Worm (Caenorhabditis elegans) whole organism, L1 larva: ENCODE data around the gene crn-7.
A peak's percentile ranks its signal among the peaks of the same experiment; 100 is the strongest.

Source experiments
- C04F5.9 ChIP-seq: sonication (generic microtip); optimal IDR thresholded peaks from 2 replicates; lab custom pipeline; 2016; ENCODE audit warnings: missing genetic modification characterization, missing compliant biosample characterization
- C16A3.4 ChIP-seq: fragments of 150-350 bp; optimal IDR thresholded peaks from 2 replicates; lab custom pipeline; 2014; ENCODE audit warnings: missing biosample characterization, missing genetic modification characterization
- F16B12.6 ChIP-seq: fragments of 150-350 bp; optimal IDR thresholded peaks from 2 replicates; lab custom pipeline; 2014; ENCODE audit warnings: missing biosample characterization, missing genetic modification characterization
- Y116A8C.19 ChIP-seq: sonication (generic microtip); optimal IDR thresholded peaks from 2 replicates; lab custom pipeline; 2016; ENCODE audit warnings: missing compliant biosample characterization, missing genetic modification characterization, borderline replicate concordance
- alr-1 ChIP-seq: fragments of 200-800 bp; sonication (Bioruptor generic); optimal IDR thresholded peaks from 2 replicates; lab custom pipeline; 2018; ENCODE audit warnings: borderline replicate concordance, mild to moderate bottlenecking, missing genetic modification characterization, missing compliant biosample characterization
- aly-2 ChIP-seq: fragments of 150-350 bp; optimal IDR thresholded peaks from 2 replicates; lab custom pipeline; 2014; ENCODE audit warnings: missing biosample characterization, missing genetic modification characterization
- ama-1 ChIP-seq: fragments of 150-350 bp; optimal IDR thresholded peaks from 2 replicates; lab custom pipeline; 2014
- ceh-63 ChIP-seq: fragments of 200-800 bp; sonication (Bioruptor generic); optimal IDR thresholded peaks from 2 replicates; lab custom pipeline; 2018; ENCODE audit warnings: mild to moderate bottlenecking, missing genetic modification characterization, missing compliant biosample characterization
- ceh-8 ChIP-seq: fragments of 200-800 bp; sonication (Bioruptor generic); optimal IDR thresholded peaks from 2 replicates; lab custom pipeline; 2018; ENCODE audit warnings: mild to moderate bottlenecking, missing genetic modification characterization, moderate library complexity, missing compliant biosample characterization
- ceh-88 ChIP-seq: fragments of 200-800 bp; sonication (Bioruptor generic); IDR thresholded peaks from 2 replicates; pipeline ENCODE4 v1.3.6; 2022; ENCODE audit warnings: missing genetic modification characterization, missing compliant biosample characterization
- dpl-1 ChIP-seq, 3 experiments: fragments of 150-350 bp in 2 of 3; sonication (generic microtip) in 1 of 3; optimal IDR thresholded peaks; 2 replicates each; lab custom pipeline; 2014 to 2017; ENCODE audit warnings: missing biosample characterization in 3 of 3, missing genetic modification characterization in 3 of 3, missing genetic modification reagents in 3 of 3
- dsc-1 ChIP-seq: sonication (generic microtip); optimal IDR thresholded peaks from 2 replicates; lab custom pipeline; 2016; ENCODE audit warnings: mild to moderate bottlenecking, missing genetic modification characterization, missing compliant biosample characterization
- efl-1 ChIP-seq, 4 experiments: fragments of 150-350 bp; optimal IDR thresholded peaks in 3 of 4; peaks in 1 of 4; 1 replicate in 1 of 4; 2 replicates in 3 of 4; lab custom pipeline; 2014; ENCODE audit warnings: missing biosample characterization in 2 of 4, missing genetic modification characterization in 2 of 4, missing genetic modification reagents in 2 of 4
- egl-13 ChIP-seq: sonication (generic microtip); optimal IDR thresholded peaks from 2 replicates; lab custom pipeline; 2016; ENCODE audit warnings: missing genotype, missing genetic modification reagents, missing genetic modification characterization, missing compliant biosample characterization
- egl-27 ChIP-seq, 2 experiments: fragments of 150-350 bp in 1 of 2; sonication (generic microtip); optimal IDR thresholded peaks; 3 replicates each; lab custom pipeline; 2017 to 2018; ENCODE audit warnings: missing biosample characterization in 2 of 2, missing genetic modification characterization in 2 of 2, missing genetic modification reagents in 2 of 2
- elt-3 ChIP-seq, 6 experiments: fragments of 150-350 bp in 1 of 6; sonication (generic microtip); optimal IDR thresholded peaks; 2 replicates each; lab custom pipeline; 2017 to 2018; ENCODE audit warnings: missing biosample characterization in 6 of 6, missing genetic modification characterization in 6 of 6, inconsistent platforms in 1 of 6
- fos-1 ChIP-seq: fragments of 150-350 bp; optimal IDR thresholded peaks from 2 replicates; lab custom pipeline; 2014; ENCODE audit warnings: missing biosample characterization, missing genetic modification characterization
- grh-1 ChIP-seq: fragments of 200-800 bp; sonication (Bioruptor generic); IDR thresholded peaks from 2 replicates; pipeline ENCODE4 v1.3.6; 2022; ENCODE audit warnings: missing genetic modification reagents, missing genetic modification characterization, missing compliant biosample characterization
- hpl-2 ChIP-seq: fragments of 150-350 bp; optimal IDR thresholded peaks from 2 replicates; lab custom pipeline; 2014; ENCODE audit warnings: missing biosample characterization, missing genetic modification reagents, missing genetic modification characterization
- irx-1 ChIP-seq: sonication (generic microtip); optimal IDR thresholded peaks from 2 replicates; lab custom pipeline; 2016; ENCODE audit warnings: missing genetic modification characterization, missing compliant biosample characterization
- lin-13 ChIP-seq: fragments of 150-350 bp; optimal IDR thresholded peaks from 2 replicates; lab custom pipeline; 2014; ENCODE audit warnings: missing biosample characterization, missing genetic modification reagents, missing genetic modification characterization
- lin-14 ChIP-seq: fragments of 200-800 bp; sonication (Bioruptor generic); optimal IDR thresholded peaks from 2 replicates; lab custom pipeline; 2018; ENCODE audit warnings: mild to moderate bottlenecking, missing genetic modification characterization, moderate library complexity, missing compliant biosample characterization
- lin-35 ChIP-seq, 2 experiments: fragments of 150-350 bp; optimal IDR thresholded peaks; 2 replicates each; lab custom pipeline; 2014; ENCODE audit warnings: missing biosample characterization in 2 of 2, missing genetic modification characterization in 2 of 2, missing genetic modification reagents in 2 of 2
- lin-39 ChIP-seq: fragments of 150-350 bp; optimal IDR thresholded peaks from 2 replicates; lab custom pipeline; 2014; ENCODE audit warnings: missing biosample characterization, missing genetic modification reagents, missing genetic modification characterization
- lir-3 ChIP-seq: sonication (generic microtip); optimal IDR thresholded peaks from 2 replicates; lab custom pipeline; 2016; ENCODE audit warnings: mild to moderate bottlenecking, missing genetic modification characterization, moderate library complexity, missing compliant biosample characterization; ENCODE audit not compliant: poor library complexity
- mab-9 ChIP-seq: fragments of 200-800 bp; sonication (Bioruptor generic); IDR thresholded peaks from 2 replicates; pipeline ENCODE4 v1.3.6; 2022; ENCODE audit warnings: missing genetic modification reagents, missing genetic modification characterization, missing compliant biosample characterization
- nhr-11 ChIP-seq: fragments of 150-350 bp; optimal IDR thresholded peaks from 2 replicates; lab custom pipeline; 2014; ENCODE audit warnings: missing biosample characterization, missing genetic modification characterization
- nhr-20 ChIP-seq: sonication (generic microtip); optimal IDR thresholded peaks from 2 replicates; lab custom pipeline; 2016; ENCODE audit warnings: mild to moderate bottlenecking, missing genetic modification characterization, missing compliant biosample characterization
- nhr-76 ChIP-seq: sonication (generic microtip); optimal IDR thresholded peaks from 2 replicates; lab custom pipeline; 2017; ENCODE audit warnings: missing biosample characterization, missing genetic modification characterization
- nhr-84 ChIP-seq: sonication (generic microtip); optimal IDR thresholded peaks from 2 replicates; lab custom pipeline; 2017; ENCODE audit warnings: missing biosample characterization, missing genetic modification characterization
- pag-3 ChIP-seq: sonication (generic microtip); optimal IDR thresholded peaks from 2 replicates; lab custom pipeline; 2017; ENCODE audit warnings: missing genetic modification characterization, mild to moderate bottlenecking, missing compliant biosample characterization, antibody characterized with exemption, borderline replicate concordance; ENCODE audit not compliant: insufficient read depth
- pax-3 ChIP-seq: fragments of 200-800 bp; sonication (Bioruptor generic); optimal IDR thresholded peaks from 2 replicates; lab custom pipeline; 2018; ENCODE audit warnings: mild to moderate bottlenecking, missing genetic modification characterization, moderate library complexity, missing compliant biosample characterization
- skn-1 ChIP-seq: fragments of 150-350 bp; optimal IDR thresholded peaks from 2 replicates; lab custom pipeline; 2014; ENCODE audit warnings: missing biosample characterization, missing genetic modification characterization
- sox-4 ChIP-seq: sonication (generic microtip); optimal IDR thresholded peaks from 2 replicates; lab custom pipeline; 2016; ENCODE audit warnings: missing genetic modification characterization, missing compliant biosample characterization
- sup-37 ChIP-seq: fragments of 200-800 bp; sonication (Bioruptor generic); optimal IDR thresholded peaks from 2 replicates; lab custom pipeline; 2018; ENCODE audit warnings: mild to moderate bottlenecking, missing genetic modification characterization, missing compliant biosample characterization
- tbx-2 ChIP-seq: sonication (generic microtip); optimal IDR thresholded peaks from 2 replicates; lab custom pipeline; 2016; ENCODE audit warnings: missing genetic modification characterization, missing compliant biosample characterization
- tlp-1 ChIP-seq: fragments of 150-350 bp; optimal IDR thresholded peaks from 2 replicates; lab custom pipeline; 2014; ENCODE audit warnings: missing biosample characterization, missing genetic modification characterization
- unc-130 ChIP-seq: fragments of 150-350 bp; optimal IDR thresholded peaks from 2 replicates; lab custom pipeline; 2017; ENCODE audit warnings: missing biosample characterization, missing genetic modification characterization, inconsistent platforms
- unc-30 ChIP-seq: sonication (generic microtip); optimal IDR thresholded peaks from 2 replicates; lab custom pipeline; 2017; ENCODE audit warnings: missing biosample characterization, missing genetic modification characterization
- unc-62 ChIP-seq: fragments of 150-350 bp; optimal IDR thresholded peaks from 2 replicates; lab custom pipeline; 2014; ENCODE audit warnings: missing biosample characterization, missing genetic modification reagents, missing genetic modification characterization
- ztf-11 ChIP-seq, 2 experiments: sonication (generic microtip); optimal IDR thresholded peaks; 2 replicates each; lab custom pipeline; 2016 to 2017; ENCODE audit warnings: missing genetic modification characterization in 2 of 2, missing biosample characterization in 1 of 2, missing compliant biosample characterization in 1 of 2

Gene crn-7

DNA sequence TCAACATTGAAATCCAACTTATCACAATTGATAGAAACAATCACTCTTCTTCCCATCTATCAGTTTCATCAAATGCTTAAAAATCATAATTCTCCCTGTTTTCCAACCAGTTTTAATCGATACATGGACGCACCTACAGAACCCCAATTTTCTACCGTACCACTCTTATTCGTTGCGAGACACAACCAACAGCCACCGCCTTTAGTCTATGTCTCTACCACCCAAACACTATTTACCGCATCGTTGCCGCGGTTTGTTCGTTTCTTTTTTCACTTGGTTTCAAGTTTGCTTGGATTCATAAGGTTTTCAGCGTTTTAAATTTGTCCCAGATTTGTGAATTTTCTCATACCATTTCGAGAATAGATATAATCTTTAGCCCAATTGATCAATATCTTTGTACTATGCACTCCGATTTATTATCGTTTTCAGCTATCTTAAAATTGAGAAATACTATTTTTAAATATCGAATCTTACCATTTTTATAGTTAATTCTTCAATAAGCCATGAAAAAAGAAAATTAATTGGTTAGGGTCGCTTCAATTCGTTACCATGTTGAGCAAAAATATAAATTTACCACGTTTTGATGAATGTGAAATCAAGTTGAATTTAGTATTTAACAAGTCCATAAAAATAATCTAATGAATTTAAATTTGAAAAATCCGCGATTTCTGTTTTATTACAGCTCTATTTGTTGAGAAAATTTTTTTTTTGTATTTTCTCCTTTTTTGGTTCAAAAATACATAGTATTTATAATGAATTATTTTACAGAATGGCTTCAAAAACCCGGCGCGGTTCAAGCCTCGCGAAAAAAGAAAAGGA is 42.1 kb downstream of the crn-7 start, which contains the start of gene F10E9.3 (continued):
- TF ChIP-seq mab-9 (GFP tag; lab: Robert Waterston, UW) (no peak), hpl-2 (GFP tag; lab: Kevin White, UChicago) (no peak), sox-4 (tag; lab: Kevin White, UChicago) (no peak), alr-1 (tag; lab: Kevin White, UChicago) (no peak), fos-1 (tag; lab: Kevin White, UChicago) (no peak), skn-1 (tag; lab: Kevin White, UChicago) (peak; percentile 21), egl-13 (tag; lab: Kevin White, UChicago) (no peak), nhr-11 (tag; lab: Kevin White, UChicago) (no peak), nhr-20 (no peak), unc-130 (tag; lab: Kevin White, UChicago) (no peak), unc-30 (no peak), ceh-88 (GFP tag; lab: Robert Waterston, UW) (no peak), Y116A8C.19 (tag; lab: Kevin White, UChicago) (no peak)

DNA sequence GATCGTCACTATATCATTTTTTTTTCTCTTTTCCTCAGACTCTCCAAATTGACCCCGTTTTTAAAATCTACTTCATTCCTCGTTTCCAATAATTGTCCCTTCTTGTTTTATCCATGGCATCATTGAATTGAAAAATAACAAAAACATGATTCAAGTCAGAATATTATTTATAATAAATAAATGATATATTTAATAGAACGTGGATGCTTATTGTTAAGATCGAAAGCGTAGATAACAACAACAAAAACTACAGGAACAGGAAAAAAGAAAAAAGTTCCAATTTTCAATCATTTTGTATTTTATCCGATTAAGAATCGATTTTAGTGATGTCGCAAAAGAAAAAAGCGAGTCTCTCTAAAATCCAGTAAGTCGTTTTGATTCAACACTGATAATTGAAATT is 44.1 kb downstream of the crn-7 start, which contains the start of gene F10E9.2:
F10E9.2 (plus strand) TSS at position 301 of the 400 bp plus-strand sequence.
- TF ChIP-seq pag-3: no peak
- no peak for TF ChIP-seq F16B12.6 (tag; lab: Kevin White, UChicago)
- no peak for TF ChIP-seq egl-13 (tag; lab: Kevin White, UChicago)
- TF ChIP-seq ama-1 (lab: Kevin White, UChicago): no peak
- TF ChIP-seq lin-13: no peak
- TF ChIP-seq sup-37 (GFP tag; lab: Kevin White, UChicago): no peak
- TF ChIP-seq lin-14 (GFP tag; lab: Kevin White, UChicago): no peak
- TF ChIP-seq nhr-11 (tag; lab: Kevin White, UChicago): no peak
- no peak for TF ChIP-seq lin-39 (tag; lab: Kevin White, UChicago)
- TF ChIP-seq irx-1 (tag; lab: Kevin White, UChicago): no peak
- no peak for TF ChIP-seq unc-62 (GFP tag; lab: Kevin White, UChicago)
- no peak for TF ChIP-seq ceh-88 (GFP tag; lab: Robert Waterston, UW)

DNA sequence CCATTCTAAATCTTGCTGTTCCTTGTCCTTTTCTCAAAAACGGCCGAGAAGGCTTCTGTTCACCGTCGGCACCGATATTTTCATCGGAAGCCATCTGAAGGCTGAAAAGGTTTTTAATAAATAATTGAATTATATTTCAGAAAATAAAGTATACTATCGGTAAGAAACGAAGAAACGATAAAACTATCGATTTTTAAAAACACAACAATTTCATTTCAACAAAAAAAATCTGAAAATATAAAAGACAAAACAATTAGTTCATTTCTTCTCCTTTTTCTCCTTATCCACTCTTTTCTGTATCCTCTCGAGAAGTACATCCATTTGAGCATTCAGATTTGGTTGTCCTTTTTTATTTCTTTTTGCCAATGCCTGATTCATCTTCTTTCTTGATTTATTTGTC is 50.2 kb downstream of the crn-7 start, which contains the start of gene sas-4:
sas-4 (minus strand) TSS at position 101 of the 400 bp plus-strand sequence.
- TF ChIP-seq dsc-1 (tag; lab: Kevin White, UChicago) (no peak), lin-35 (GFP tag; optimal IDR thresholded peaks at IDR 0.05; lab: Kevin White, UChicago) (no peak), nhr-76 (tag; lab: Kevin White, UChicago) (no peak), nhr-20 (no peak), elt-3 (tag; optimal IDR thresholded peaks at IDR 0.05; lab: Kevin White, UChicago) (no peak), unc-62 (GFP tag; lab: Kevin White, UChicago) (no peak), C16A3.4 (tag; lab: Kevin White, UChicago) (no peak)

DNA sequence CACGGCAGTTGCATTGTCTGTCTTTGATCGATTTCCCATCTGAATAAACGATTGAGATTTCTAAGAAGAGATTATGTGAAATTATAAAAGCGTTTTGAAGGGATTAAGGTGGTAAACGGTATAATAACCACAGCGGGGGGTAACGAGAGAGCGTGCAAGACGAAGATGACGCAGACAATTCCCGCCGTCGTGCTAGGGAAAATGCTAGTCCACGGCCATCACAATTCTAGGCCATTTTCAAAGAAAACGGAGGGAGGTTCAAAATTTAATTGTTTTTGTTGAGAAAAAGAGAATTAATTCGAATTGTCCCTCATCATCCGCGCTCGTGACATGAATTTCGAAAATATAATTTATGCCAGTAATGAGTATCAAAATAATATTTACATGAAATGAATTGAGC is 50.8 kb downstream of the crn-7 start, which contains the start of gene F10E9.11:
F10E9.11 (minus strand) TSS at position 161 of the 400 bp plus-strand sequence.
- TF ChIP-seq unc-30 (no peak), pax-3 (tag; lab: Kevin White, UChicago) (peak; percentile 88), grh-1 (GFP tag; lab: Robert Waterston, UW) (no peak; the same call in 1 of the 2 replicates), ceh-63 (GFP tag; lab: Kevin White, UChicago) (no peak), efl-1 (optimal IDR thresholded peaks at IDR 0.05; lab: Kevin White, UChicago) (peak; percentile 97 to 99), efl-1 (GFP tag; optimal IDR thresholded peaks at IDR 0.05 in 1 of 2; lab: Kevin White, UChicago) (peak; percentile 96 to 99), hpl-2 (GFP tag; lab: Kevin White, UChicago) (no peak), Y116A8C.19 (tag; lab: Kevin White, UChicago) (peak; percentile 57), ztf-11 (tag; optimal IDR thresholded peaks at IDR 0.05; lab: Kevin White, UChicago) (peak in 1 of 2 experiments; percentile 91), tbx-2 (tag; lab: Kevin White, UChicago) (peak; percentile 92), aly-2 (tag; lab: Kevin White, UChicago) (no peak), alr-1 (tag; lab: Kevin White, UChicago) (no peak), egl-13 (tag; lab: Kevin White, UChicago) (peak; percentile 82), skn-1 (tag; lab: Kevin White, UChicago) (peak; percentile 76), nhr-84 (tag; lab: Kevin White, UChicago) (no peak), lin-13 (peak; percentile 75), dsc-1 (tag; lab: Kevin White, UChicago) (peak; percentile 92), unc-62 (GFP tag; lab: Kevin White, UChicago) (no peak), C04F5.9 (tag; lab: Kevin White, UChicago) (peak; percentile 74), tlp-1 (no peak), egl-27 (tag; optimal IDR thresholded peaks at IDR 0.05; lab: Kevin White, UChicago) (no peak), ceh-8 (GFP tag; lab: Kevin White, UChicago) (peak; percentile 45), nhr-76 (tag; lab: Kevin White, UChicago) (no peak), lir-3 (tag; lab: Kevin White, UChicago) (peak; percentile 96), sup-37 (GFP tag; lab: Kevin White, UChicago) (no peak), dpl-1 (GFP tag; optimal IDR thresholded peaks at IDR 0.05; lab: Kevin White, UChicago) (peak; percentile 96), fos-1 (tag; lab: Kevin White, UChicago) (peak; percentile 30)
